Fruit fly (Drosophila melanogaster) whole organism, embryonic: ENCODE data around the gene RpS15Aa.

Source experiments
- Adf1 ChIP-seq: fragments of 200-800 bp; sonication (Bioruptor generic); IDR thresholded peaks from 2 replicates; pipeline ENCODE4 v1.3.6; 2022; ENCODE audit warnings: missing biosample characterization, missing genetic modification characterization
- Aef1 ChIP-seq: fragments of 200-800 bp; sonication (Bioruptor generic); IDR thresholded peaks from 3 replicates; pipeline ENCODE4 v1.3.6; 2022; ENCODE audit warnings: missing biosample characterization, missing genetic modification characterization
- CG12219 ChIP-seq: fragments of 200-800 bp; sonication (Bioruptor generic); optimal IDR thresholded peaks from 3 replicates; lab custom pipeline; 2018; ENCODE audit warnings: missing biosample characterization, mild to moderate bottlenecking, missing genetic modification characterization
- CG12659 ChIP-seq: fragments of 200-800 bp; sonication (Bioruptor generic); optimal IDR thresholded peaks from 3 replicates; lab custom pipeline; 2017; ENCODE audit warnings: mild to moderate bottlenecking, missing biosample characterization, missing genetic modification reagents, missing genetic modification characterization
- CG14667 ChIP-seq: fragments of 200-800 bp; sonication (Bioruptor generic); IDR thresholded peaks from 2 replicates; pipeline ENCODE4 v1.3.6; 2022; ENCODE audit warnings: missing biosample characterization, missing genetic modification characterization
- CG14710 ChIP-seq: fragments of 200-800 bp; sonication (Bioruptor generic); optimal IDR thresholded peaks from 3 replicates; lab custom pipeline; 2019; ENCODE audit warnings: missing biosample characterization, mild to moderate bottlenecking, missing genetic modification characterization, moderate library complexity
- CG17359 ChIP-seq: fragments of 200-800 bp; sonication (Bioruptor generic); optimal IDR thresholded peaks from 3 replicates; lab custom pipeline; 2018; ENCODE audit warnings: missing biosample characterization, mild to moderate bottlenecking, missing genetic modification characterization, moderate library complexity
- CG18476 ChIP-seq: fragments of 200-800 bp; sonication (Bioruptor generic); optimal IDR thresholded peaks from 2 replicates; lab custom pipeline; 2016; ENCODE audit warnings: missing biosample characterization, mild to moderate bottlenecking, missing genetic modification characterization
- CG18599 ChIP-seq: fragments of 200-800 bp; sonication (Bioruptor generic); optimal IDR thresholded peaks from 3 replicates; lab custom pipeline; 2017; ENCODE audit warnings: missing biosample characterization, missing genetic modification characterization, mild to moderate bottlenecking, moderate library complexity, missing genetic modification reagents
- CG2889 ChIP-seq: fragments of 200-800 bp; sonication (Bioruptor generic); IDR thresholded peaks from 3 replicates; pipeline ENCODE4 v1.3.6; 2022; ENCODE audit warnings: missing biosample characterization, missing genetic modification characterization
- CG4360 ChIP-seq: fragments of 200-800 bp; sonication (Bioruptor generic); IDR thresholded peaks from 2 replicates; pipeline ENCODE4 v1.3.6; 2022; ENCODE audit warnings: missing biosample characterization, missing genetic modification characterization
- CG5245 ChIP-seq: fragments of 200-800 bp; sonication (Bioruptor generic); optimal IDR thresholded peaks from 3 replicates; lab custom pipeline; 2016; ENCODE audit warnings: missing biosample characterization, missing genetic modification characterization
- CG6272 ChIP-seq: fragments of 200-800 bp; sonication (Bioruptor generic); IDR thresholded peaks from 2 replicates; pipeline ENCODE4 v1.3.6; 2022; ENCODE audit warnings: missing biosample characterization, missing genetic modification characterization
- CG8388 ChIP-seq: fragments of 200-800 bp; sonication (Bioruptor generic); optimal IDR thresholded peaks from 2 replicates; lab custom pipeline; 2019; ENCODE audit warnings: missing biosample characterization, mild to moderate bottlenecking, missing genetic modification characterization, moderate library complexity
- E2f1 ChIP-seq: fragments of 200-800 bp; sonication (Bioruptor generic); IDR thresholded peaks from 2 replicates; pipeline ENCODE4 v1.3.6; 2022; ENCODE audit warnings: missing biosample characterization, missing genetic modification characterization
- HmgD ChIP-seq: fragments of 200-800 bp; sonication (Bioruptor generic); optimal IDR thresholded peaks from 3 replicates; lab custom pipeline; 2016; ENCODE audit warnings: missing biosample characterization, missing genetic modification characterization
- Hmr ChIP-seq: fragments of 200-800 bp; sonication (Bioruptor generic); optimal IDR thresholded peaks from 3 replicates; lab custom pipeline; 2017; ENCODE audit warnings: mild to moderate bottlenecking, missing biosample characterization, missing genetic modification reagents, missing genetic modification characterization
- Hr3 ChIP-seq: fragments of 200-800 bp; sonication (Bioruptor generic); optimal IDR thresholded peaks from 3 replicates; lab custom pipeline; 2016; ENCODE audit warnings: missing biosample characterization, missing genetic modification characterization
- Hr51 ChIP-seq, 2 experiments: fragments of 200-800 bp; sonication (Bioruptor generic); optimal IDR thresholded peaks; 2 replicates in 1 of 2; 3 replicates in 1 of 2; lab custom pipeline; 2016 to 2018; ENCODE audit warnings: missing biosample characterization in 2 of 2, missing genetic modification characterization in 2 of 2, mild to moderate bottlenecking in 1 of 2, moderate library complexity in 1 of 2
- Lhr ChIP-seq: fragments of 200-800 bp; sonication (Bioruptor generic); optimal IDR thresholded peaks from 3 replicates; lab custom pipeline; 2017; ENCODE audit warnings: mild to moderate bottlenecking, missing biosample characterization, missing genetic modification reagents, missing genetic modification characterization
- Myb ChIP-seq: fragments of 200-800 bp; sonication (Bioruptor generic); optimal IDR thresholded peaks from 2 replicates; lab custom pipeline; 2016; ENCODE audit warnings: missing biosample characterization, missing genetic modification characterization
- Nf-YC ChIP-seq: fragments of 200-800 bp; optimal IDR thresholded peaks from 3 replicates; lab custom pipeline; 2019; ENCODE audit warnings: missing biosample characterization, mild to moderate bottlenecking, missing genetic modification characterization, moderate library complexity
- Side ChIP-seq: fragments of 200-800 bp; sonication (Bioruptor generic); optimal IDR thresholded peaks from 2 replicates; lab custom pipeline; 2016; ENCODE audit warnings: missing biosample characterization, missing genetic modification characterization
- Sox102F ChIP-seq: fragments of 200-800 bp; sonication (Bioruptor generic); optimal IDR thresholded peaks from 2 replicates; lab custom pipeline; 2018; ENCODE audit warnings: missing biosample characterization, mild to moderate bottlenecking, missing genetic modification characterization, moderate library complexity
- TFAM ChIP-seq: fragments of 200-800 bp; sonication (Bioruptor generic); optimal IDR thresholded peaks from 2 replicates; lab custom pipeline; 2017; ENCODE audit warnings: missing biosample characterization, missing genetic modification characterization, inconsistent platforms
- ab ChIP-seq: fragments of 200-800 bp; sonication (Bioruptor generic); optimal IDR thresholded peaks from 2 replicates; lab custom pipeline; 2016; ENCODE audit warnings: missing biosample characterization, missing genetic modification characterization
- ac ChIP-seq: fragments of 200-800 bp; sonication (Bioruptor generic); optimal IDR thresholded peaks from 3 replicates; lab custom pipeline; 2017; ENCODE audit warnings: missing biosample characterization, mild to moderate bottlenecking, missing genetic modification characterization
- bab2 ChIP-seq: fragments of 200-800 bp; sonication (Bioruptor generic); optimal IDR thresholded peaks from 2 replicates; lab custom pipeline; 2016; ENCODE audit warnings: missing biosample characterization, missing genetic modification characterization
- cad ChIP-seq: fragments of >200 bp; optimal IDR thresholded peaks from 2 replicates; lab custom pipeline; 2017; ENCODE audit warnings: missing biosample characterization, missing genetic modification characterization
- corto ChIP-seq: fragments of 200-800 bp; sonication (Bioruptor generic); optimal IDR thresholded peaks from 2 replicates; lab custom pipeline; 2016; ENCODE audit warnings: missing biosample characterization, mild to moderate bottlenecking, missing genetic modification characterization, moderate library complexity
- crp ChIP-seq, 2 experiments: fragments of 200-800 bp; sonication (Bioruptor generic); optimal IDR thresholded peaks; 2 replicates in 1 of 2; 3 replicates in 1 of 2; lab custom pipeline; 2017; ENCODE audit warnings: missing biosample characterization in 2 of 2, missing genetic modification characterization in 2 of 2, mild to moderate bottlenecking in 1 of 2, moderate library complexity in 1 of 2
- fd3F ChIP-seq: fragments of 200-800 bp; sonication (Bioruptor generic); optimal IDR thresholded peaks from 2 replicates; lab custom pipeline; 2018; ENCODE audit warnings: missing biosample characterization, mild to moderate bottlenecking, missing genetic modification characterization, moderate library complexity
- ftz-f1 ChIP-seq: fragments of 200-800 bp; sonication (Bioruptor generic); optimal IDR thresholded peaks from 2 replicates; lab custom pipeline; 2016; ENCODE audit warnings: missing biosample characterization, missing genetic modification characterization
- gcm2 ChIP-seq: fragments of 200-800 bp; sonication (Bioruptor generic); optimal IDR thresholded peaks from 2 replicates; lab custom pipeline; 2016; ENCODE audit warnings: missing biosample characterization, missing genetic modification characterization
- gfzf ChIP-seq: fragments of 200-800 bp; sonication (Bioruptor generic); optimal IDR thresholded peaks from 2 replicates; lab custom pipeline; 2016; ENCODE audit warnings: missing biosample characterization, mild to moderate bottlenecking, missing genetic modification characterization, moderate library complexity
- knrl ChIP-seq: fragments of 200-800 bp; sonication (Bioruptor generic); IDR thresholded peaks from 3 replicates; pipeline ENCODE4 v1.3.6; 2022; ENCODE audit warnings: missing biosample characterization, missing genetic modification characterization; ENCODE audit not compliant: partially characterized antibody
- sc ChIP-seq, 3 experiments: fragments of >200 bp in 2 of 3; fragments of 200-800 bp in 1 of 3; sonication (Bioruptor generic) in 1 of 3; optimal IDR thresholded peaks; 2 replicates in 2 of 3; 3 replicates in 1 of 3; lab custom pipeline; 2017; ENCODE audit warnings: mild to moderate bottlenecking in 1 of 3, missing biosample characterization in 1 of 3, missing genetic modification characterization in 1 of 3, missing genetic modification reagents in 1 of 3
- sisA ChIP-seq: fragments of 200-800 bp; sonication (Bioruptor generic); IDR thresholded peaks from 2 replicates; pipeline ENCODE4 v1.3.6; 2022; ENCODE audit warnings: missing biosample characterization, missing genetic modification characterization
- ttk ChIP-seq: fragments of 200-800 bp; sonication (Bioruptor generic); IDR thresholded peaks from 2 replicates; pipeline ENCODE4 v2.1.2; 2022; ENCODE audit warnings: missing biosample characterization, missing genetic modification characterization
- tup ChIP-seq: fragments of 200-800 bp; sonication (Bioruptor generic); optimal IDR thresholded peaks from 2 replicates; lab custom pipeline; 2016; ENCODE audit warnings: missing biosample characterization, mild to moderate bottlenecking, missing genetic modification characterization, moderate library complexity
- wor ChIP-seq: fragments of 200-800 bp; sonication (Bioruptor generic); IDR thresholded peaks from 2 replicates; pipeline ENCODE4 v1.3.6; 2022; ENCODE audit warnings: missing biosample characterization, missing genetic modification characterization
- zen ChIP-seq: fragments of 200-800 bp; sonication (Bioruptor generic); optimal IDR thresholded peaks from 3 replicates; lab custom pipeline; 2018; ENCODE audit warnings: missing biosample characterization, mild to moderate bottlenecking, missing genetic modification characterization, moderate library complexity

Gene RpS15Aa

dm6 chrX:13368149-13368548, 30.6 kb upstream of the RpS15Aa start, which contains the start of gene dmrt11E (continued):
- no peak for TF ChIP-seq TFAM (GFP tag; lab: Kevin White, UChicago)
- peak; percentile 56 for TF ChIP-seq Hr3 (GFP tag; lab: Kevin White, UChicago)
- no peak for TF ChIP-seq ftz-f1 (GFP tag; lab: Kevin White, UChicago)
- TF ChIP-seq Hmr (GFP tag; lab: Kevin White, UChicago) = no peak
- TF ChIP-seq CG2889 (GFP tag; lab: Robert Waterston, UW) = no peak
- no peak for TF ChIP-seq CG4360 (GFP tag; lab: Robert Waterston, UW)
- peak in 1 of 2 experiments; percentile 62 for TF ChIP-seq Hr51 (GFP tag; optimal IDR thresholded peaks at IDR 0.05; lab: Kevin White, UChicago)
- peak; percentile 92 for TF ChIP-seq Nf-YC (tag; lab: Kevin White, UChicago)
- TF ChIP-seq knrl = no peak
- TF ChIP-seq CG14710 (tag; lab: Kevin White, UChicago) = peak; percentile 75
- TF ChIP-seq ac (GFP tag; lab: Kevin White, UChicago) = peak; percentile 54
- TF ChIP-seq Side = no peak
- no peak for TF ChIP-seq gcm2
- TF ChIP-seq zen (tag; lab: Kevin White, UChicago) = peak; percentile 75
- TF ChIP-seq CG18599 (GFP tag; lab: Kevin White, UChicago) = peak; percentile 10
- TF ChIP-seq crp (GFP tag; optimal IDR thresholded peaks at IDR 0.05; lab: Kevin White, UChicago) = no peak
- peak; percentile 34 for TF ChIP-seq Lhr (GFP tag; lab: Kevin White, UChicago)
- TF ChIP-seq cad (GFP tag; lab: Kevin White, UChicago) = no peak
- peak; percentile 44; the same call in 1 of the 2 replicates for TF ChIP-seq wor (GFP tag; lab: Robert Waterston, UW)
- TF ChIP-seq bab2 (GFP tag; lab: Kevin White, UChicago) = no peak
- TF ChIP-seq tup (GFP tag; lab: Kevin White, UChicago) = no peak
- TF ChIP-seq CG8388 (GFP tag; lab: Kevin White, UChicago) = peak; percentile 71
- TF ChIP-seq Myb (GFP tag; lab: Kevin White, UChicago) = no peak
- peak; percentile 20 for TF ChIP-seq CG12659
- TF ChIP-seq sisA (GFP tag; lab: Robert Waterston, UW) = peak; percentile 65
- no peak for TF ChIP-seq Adf1
- peak; percentile 33; the same call in 1 of the 2 replicates for TF ChIP-seq CG6272
- peak; percentile 76 for TF ChIP-seq Sox102F (GFP tag; lab: Kevin White, UChicago)
- TF ChIP-seq HmgD (GFP tag; lab: Kevin White, UChicago) = no peak
- TF ChIP-seq ttk (GFP tag; lab: Robert Waterston, UW) = peak; percentile 50; the same call in 1 of the 2 replicates
- no peak for TF ChIP-seq Aef1 (GFP tag; lab: Robert Waterston, UW)
- peak; percentile 61 for TF ChIP-seq E2f1 (GFP tag; lab: Robert Waterston, UW)
- no peak for TF ChIP-seq fd3F
- no peak for TF ChIP-seq CG18476 (GFP tag; lab: Kevin White, UChicago)
- TF ChIP-seq CG14667 (GFP tag; lab: Robert Waterston, UW) = peak; percentile 60
- no peak for TF ChIP-seq corto (GFP tag; lab: Kevin White, UChicago)
- TF ChIP-seq sc (optimal IDR thresholded peaks at IDR 0.05; lab: Kevin White, UChicago) = no peak
- peak; percentile 48 for TF ChIP-seq sc (GFP tag; optimal IDR thresholded peaks at IDR 0.05; lab: Kevin White, UChicago)
- TF ChIP-seq gfzf (GFP tag; lab: Kevin White, UChicago) = no peak
- TF ChIP-seq CG12219 = peak; percentile 55
- TF ChIP-seq CG5245 (GFP tag; lab: Kevin White, UChicago) = peak; percentile 49
- no peak for TF ChIP-seq ab (GFP tag; lab: Kevin White, UChicago)
- peak; percentile 71 for TF ChIP-seq CG17359 (tag; lab: Kevin White, UChicago)
